Fruit fly (Drosophila melanogaster) whole organism, embryonic: Measurements from ENCODE around the gene wda.

Experiments
- Atf3 ChIP-seq: fragments of 200-800 bp; sonication (Bioruptor generic); optimal IDR thresholded peaks from 3 replicates; lab custom pipeline; 2016; ENCODE audit warnings: missing biosample characterization, missing genetic modification characterization
- Bdp1 ChIP-seq: fragments of 200-800 bp; sonication (Bioruptor generic); optimal IDR thresholded peaks from 3 replicates; lab custom pipeline; 2016; ENCODE audit warnings: missing biosample characterization, missing genetic modification characterization
- CG10147 ChIP-seq: fragments of 200-800 bp; sonication (Bioruptor generic); optimal IDR thresholded peaks from 2 replicates; lab custom pipeline; 2019; ENCODE audit warnings: missing biosample characterization, mild to moderate bottlenecking, missing genetic modification characterization, moderate library complexity
- CG11398 ChIP-seq: fragments of 200-800 bp; sonication (Bioruptor generic); optimal IDR thresholded peaks from 2 replicates; lab custom pipeline; 2016; ENCODE audit warnings: missing biosample characterization, missing genetic modification characterization
- CG11696 ChIP-seq: fragments of 200-800 bp; sonication (Bioruptor generic); IDR thresholded peaks from 2 replicates; pipeline ENCODE4 v1.3.6; 2022; ENCODE audit warnings: missing biosample characterization, missing genetic modification characterization
- CG12071 ChIP-seq: fragments of 200-800 bp; sonication (Bioruptor generic); optimal IDR thresholded peaks from 3 replicates; lab custom pipeline; 2018; ENCODE audit warnings: missing biosample characterization, mild to moderate bottlenecking, missing genetic modification characterization
- CG12942 ChIP-seq: fragments of 200-800 bp; sonication (Bioruptor generic); optimal IDR thresholded peaks from 3 replicates; lab custom pipeline; 2016; ENCODE audit warnings: missing biosample characterization, missing genetic modification characterization
- CG14014 ChIP-seq: fragments of 200-800 bp; sonication (Bioruptor generic); IDR thresholded peaks from 2 replicates; pipeline ENCODE4 v1.3.6; 2022; ENCODE audit warnings: missing biosample characterization, missing genetic modification characterization
- CG14860 ChIP-seq: fragments of 200-800 bp; sonication (Bioruptor generic); IDR thresholded peaks from 3 replicates; pipeline ENCODE4 v1.3.6; 2022; ENCODE audit warnings: missing biosample characterization, missing genetic modification characterization; ENCODE audit not compliant: partially characterized antibody
- CG1602 ChIP-seq: fragments of 200-800 bp; sonication (Bioruptor generic); optimal IDR thresholded peaks from 3 replicates; lab custom pipeline; 2016; ENCODE audit warnings: missing biosample characterization, missing genetic modification characterization
- CG16815 ChIP-seq: fragments of 200-800 bp; sonication (Bioruptor generic); optimal IDR thresholded peaks from 3 replicates; lab custom pipeline; 2017; ENCODE audit warnings: missing biosample characterization, mild to moderate bottlenecking, missing genetic modification characterization
- CG17912 ChIP-seq: fragments of 200-800 bp; sonication (Bioruptor generic); optimal IDR thresholded peaks from 2 replicates; lab custom pipeline; 2018; ENCODE audit warnings: missing biosample characterization, mild to moderate bottlenecking, missing genetic modification characterization
- CG2199 ChIP-seq: fragments of 200-800 bp; sonication (Bioruptor generic); IDR thresholded peaks from 3 replicates; pipeline ENCODE4 v1.3.6; 2022; ENCODE audit warnings: missing biosample characterization, missing genetic modification characterization
- CG2712 ChIP-seq: fragments of 200-800 bp; optimal IDR thresholded peaks from 3 replicates; lab custom pipeline; 2019; ENCODE audit warnings: missing biosample characterization, mild to moderate bottlenecking, missing genetic modification characterization, moderate library complexity
- CG3847 ChIP-seq: fragments of 200-800 bp; sonication (Bioruptor generic); IDR thresholded peaks from 2 replicates; pipeline ENCODE4 v1.3.6; 2022; ENCODE audit warnings: missing biosample characterization, missing genetic modification characterization
- CG6683 ChIP-seq: fragments of 200-800 bp; sonication (Bioruptor generic); optimal IDR thresholded peaks from 2 replicates; lab custom pipeline; 2017; ENCODE audit warnings: missing biosample characterization, mild to moderate bottlenecking, missing genetic modification characterization, missing genetic modification reagents
- CG6765 ChIP-seq: fragments of 200-800 bp; sonication (Bioruptor generic); optimal IDR thresholded peaks from 3 replicates; lab custom pipeline; 2017; ENCODE audit warnings: missing biosample characterization, mild to moderate bottlenecking, missing genetic modification characterization
- CG7786 ChIP-seq: fragments of 200-800 bp; sonication (Bioruptor generic); optimal IDR thresholded peaks from 2 replicates; lab custom pipeline; 2016; ENCODE audit warnings: missing biosample characterization, missing genetic modification characterization
- D ChIP-seq, 2 experiments: fragments of 200-800 bp in 1 of 2; fragments of >200 bp in 1 of 2; sonication (Bioruptor generic) in 1 of 2; optimal IDR thresholded peaks; 2 replicates in 1 of 2; 3 replicates in 1 of 2; lab custom pipeline; 2017; ENCODE audit warnings: mild to moderate bottlenecking in 1 of 2, missing biosample characterization in 1 of 2, missing genetic modification characterization in 1 of 2, missing genetic modification reagents in 1 of 2
- D19A ChIP-seq: fragments of 200-800 bp; optimal IDR thresholded peaks from 3 replicates; lab custom pipeline; 2019; ENCODE audit warnings: missing biosample characterization, mild to moderate bottlenecking, missing genetic modification characterization, moderate library complexity
- D19B ChIP-seq: fragments of 200-800 bp; sonication (Bioruptor generic); optimal IDR thresholded peaks from 2 replicates; lab custom pipeline; 2017; ENCODE audit warnings: missing biosample characterization, mild to moderate bottlenecking, missing genetic modification characterization
- Dfd ChIP-seq, 2 experiments: fragments of >200 bp; optimal IDR thresholded peaks; 2 replicates each; lab custom pipeline; 2017; ENCODE audit warnings: missing biosample characterization in 2 of 2, missing genetic modification characterization in 2 of 2
- Dll ChIP-seq: fragments of 200-800 bp; sonication (Bioruptor generic); IDR thresholded peaks from 4 replicates; pipeline ENCODE4 v1.3.6; 2022; ENCODE audit warnings: missing biosample characterization, missing genetic modification characterization; ENCODE audit not compliant: partially characterized antibody
- Eip74EF ChIP-seq, 2 experiments: fragments of 200-800 bp in 1 of 2; fragments of >200 bp in 1 of 2; sonication (Bioruptor generic) in 1 of 2; optimal IDR thresholded peaks; 2 replicates each; lab custom pipeline; 2017 to 2019; ENCODE audit warnings: missing biosample characterization in 2 of 2, missing genetic modification characterization in 2 of 2, mild to moderate bottlenecking in 1 of 2, moderate library complexity in 1 of 2
- HmgZ ChIP-seq: fragments of 200-800 bp; sonication (Bioruptor generic); optimal IDR thresholded peaks from 2 replicates; lab custom pipeline; 2018; ENCODE audit warnings: missing biosample characterization, mild to moderate bottlenecking, missing genetic modification characterization
- Hmr ChIP-seq: fragments of 200-800 bp; sonication (Bioruptor generic); optimal IDR thresholded peaks from 3 replicates; lab custom pipeline; 2017; ENCODE audit warnings: mild to moderate bottlenecking, missing biosample characterization, missing genetic modification reagents, missing genetic modification characterization
- Med ChIP-seq: fragments of 200-800 bp; sonication (Bioruptor generic); peaks from one replicate; lab custom pipeline; 2016; ENCODE audit warnings: missing biosample characterization, missing genetic modification characterization, mild to moderate bottlenecking, inconsistent platforms, moderate library complexity
- Meics ChIP-seq: fragments of 200-800 bp; sonication (Bioruptor generic); optimal IDR thresholded peaks from 2 replicates; lab custom pipeline; 2017; ENCODE audit warnings: missing biosample characterization, mild to moderate bottlenecking, missing genetic modification characterization
- Rfx ChIP-seq: fragments of 200-800 bp; sonication (Bioruptor generic); IDR thresholded peaks from 2 replicates; pipeline ENCODE4 v1.3.6; 2022; ENCODE audit warnings: missing biosample characterization, missing genetic modification characterization
- YL-1 ChIP-seq: fragments of 200-800 bp; sonication (Bioruptor generic); optimal IDR thresholded peaks from 3 replicates; lab custom pipeline; 2017; ENCODE audit warnings: missing biosample characterization, mild to moderate bottlenecking, missing genetic modification characterization
- btn ChIP-seq: fragments of 200-800 bp; sonication (Bioruptor generic); optimal IDR thresholded peaks from 2 replicates; lab custom pipeline; 2016; ENCODE audit warnings: missing biosample characterization, missing genetic modification characterization
- dm ChIP-seq: fragments of 200-800 bp; sonication (Bioruptor generic); optimal IDR thresholded peaks from 3 replicates; lab custom pipeline; 2016; ENCODE audit warnings: missing biosample characterization, missing genetic modification characterization
- esg ChIP-seq: fragments of 200-800 bp; sonication (Bioruptor generic); conservative IDR thresholded peaks from 2 replicates; pipeline ENCODE4 v1.3.6; 2022; ENCODE audit warnings: missing biosample characterization, missing genetic modification characterization
- ewg ChIP-seq: fragments of 200-800 bp; sonication (Bioruptor generic); optimal IDR thresholded peaks from 3 replicates; lab custom pipeline; 2017; ENCODE audit warnings: mild to moderate bottlenecking, missing biosample characterization, missing genetic modification reagents, missing genetic modification characterization
- gce ChIP-seq: fragments of 200-800 bp; sonication (Bioruptor generic); IDR thresholded peaks from 3 replicates; pipeline ENCODE4 v1.3.6; 2022; ENCODE audit warnings: missing biosample characterization, missing genetic modification characterization
- hbn ChIP-seq: fragments of 200-800 bp; sonication (Bioruptor generic); IDR thresholded peaks from 2 replicates; pipeline ENCODE4 v1.3.6; 2022; ENCODE audit warnings: missing biosample characterization, missing genetic modification characterization; ENCODE audit not compliant: partially characterized antibody
- klu ChIP-seq: fragments of 200-800 bp; sonication (Bioruptor generic); IDR thresholded peaks from 2 replicates; pipeline ENCODE4 v1.3.6; 2022; ENCODE audit warnings: missing biosample characterization, missing genetic modification characterization
- org-1 ChIP-seq: fragments of 200-800 bp; sonication (Bioruptor generic); optimal IDR thresholded peaks from 2 replicates; lab custom pipeline; 2017; ENCODE audit warnings: missing biosample characterization, missing genetic modification characterization
- otp ChIP-seq: fragments of 200-800 bp; sonication (Bioruptor generic); IDR thresholded peaks from 3 replicates; pipeline ENCODE4, ENCODE4 v1.3.6; 2022; ENCODE audit warnings: missing biosample characterization, missing genetic modification characterization
- run ChIP-seq: fragments of 200-800 bp; sonication (Bioruptor generic); optimal IDR thresholded peaks from 3 replicates; lab custom pipeline; 2018; ENCODE audit warnings: missing biosample characterization, mild to moderate bottlenecking, missing genetic modification characterization
- schlank ChIP-seq: fragments of 200-800 bp; sonication (Bioruptor generic); optimal IDR thresholded peaks from 2 replicates; lab custom pipeline; 2018; ENCODE audit warnings: missing biosample characterization, mild to moderate bottlenecking, missing genetic modification characterization
- sisA ChIP-seq: fragments of 200-800 bp; sonication (Bioruptor generic); IDR thresholded peaks from 2 replicates; pipeline ENCODE4 v1.3.6; 2022; ENCODE audit warnings: missing biosample characterization, missing genetic modification characterization
- tgo ChIP-seq: fragments of 200-800 bp; sonication (Bioruptor generic); IDR thresholded peaks from 3 replicates; pipeline ENCODE4 v1.3.6; 2022; ENCODE audit warnings: missing biosample characterization, missing genetic modification characterization
- tio ChIP-seq: fragments of 200-800 bp; sonication (Bioruptor generic); optimal IDR thresholded peaks from 2 replicates; lab custom pipeline; 2017; ENCODE audit warnings: missing biosample characterization, missing genetic modification characterization, inconsistent platforms
- vvl ChIP-seq: fragments of 200-800 bp; sonication (Bioruptor generic); IDR thresholded peaks from 2 replicates; pipeline ENCODE4 v1.3.6; 2022; ENCODE audit warnings: missing biosample characterization, missing genetic modification characterization
- zen2 ChIP-seq: fragments of 200-800 bp; sonication (Bioruptor generic); IDR thresholded peaks from 3 replicates; pipeline ENCODE4 v1.3.6; 2022; ENCODE audit warnings: missing biosample characterization, missing genetic modification characterization; ENCODE audit not compliant: partially characterized antibody
- zf30C ChIP-seq: fragments of 200-800 bp; sonication (Bioruptor generic); optimal IDR thresholded peaks from 3 replicates; lab custom pipeline; 2018; ENCODE audit warnings: missing biosample characterization, mild to moderate bottlenecking, missing genetic modification characterization

Gene wda

dm6 chr3R:23239934-23240632 is 17.8 kb downstream of the wda start (continued):
- TF ChIP-seq CG14860 (GFP tag; lab: Robert Waterston, UW) = no peak
- peak; percentile 60; the same call in 1 of the 2 replicates for TF ChIP-seq CG14014 (GFP tag; lab: Robert Waterston, UW)
- TF ChIP-seq zf30C (GFP tag; lab: Kevin White, UChicago) = no peak
- no peak for TF ChIP-seq CG12942
- TF ChIP-seq Med = peak; percentile 93
- TF ChIP-seq hbn (GFP tag; lab: Robert Waterston, UW) = no peak
- peak; percentile 76 for TF ChIP-seq tgo (GFP tag; lab: Robert Waterston, UW)
- TF ChIP-seq gce (GFP tag; lab: Robert Waterston, UW) = 0 out of 3 replicates have a peak, but pooled peaks have one; percentile 20
- TF ChIP-seq Meics = peak; percentile 83
- peak; percentile 20 for TF ChIP-seq CG1602 (GFP tag; lab: Kevin White, UChicago)
- peak; percentile 43 for TF ChIP-seq schlank (tag; lab: Kevin White, UChicago)
- no peak for TF ChIP-seq CG17912 (GFP tag; lab: Kevin White, UChicago)
- TF ChIP-seq CG3847 (GFP tag; lab: Robert Waterston, UW) = peak; percentile 46; the same call in 1 of the 2 replicates
- TF ChIP-seq otp (GFP tag; lab: Robert Waterston, UW) = 0 out of 3 replicates have a peak, but pooled peaks have one; percentile 57
- TF ChIP-seq Eip74EF (GFP tag; optimal IDR thresholded peaks at IDR 0.05; lab: Kevin White, UChicago) = peak in 1 of 2 experiments; percentile 70
- peak; percentile 97 for TF ChIP-seq ewg (GFP tag; lab: Kevin White, UChicago)
- peak; percentile 78 for TF ChIP-seq CG10147
- TF ChIP-seq D19A (tag; lab: Kevin White, UChicago) = peak; percentile 70
- TF ChIP-seq HmgZ (tag; lab: Kevin White, UChicago) = no peak
- no peak for TF ChIP-seq btn (GFP tag; lab: Kevin White, UChicago)
- TF ChIP-seq Dll (GFP tag; lab: Robert Waterston, UW) = no peak
- TF ChIP-seq org-1 (GFP tag; lab: Kevin White, UChicago) = peak; percentile 51
- peak; percentile 69 for TF ChIP-seq CG6683 (GFP tag; lab: Kevin White, UChicago)
- no peak for TF ChIP-seq CG2199 (GFP tag; lab: Robert Waterston, UW)
- TF ChIP-seq D19B (GFP tag; lab: Kevin White, UChicago) = peak; percentile 95
- TF ChIP-seq D (optimal IDR thresholded peaks at IDR 0.05; lab: Kevin White, UChicago) = no peak
- peak; percentile 67 for TF ChIP-seq D (GFP tag; optimal IDR thresholded peaks at IDR 0.05; lab: Kevin White, UChicago)
- TF ChIP-seq CG11398 = peak; percentile 30
- TF ChIP-seq CG11696 = 0 out of 2 replicates have a peak, but pooled peaks have one; percentile 10
- TF ChIP-seq CG7786 = peak; percentile 24
- TF ChIP-seq sisA = peak; percentile 67
- no peak for TF ChIP-seq CG16815 (GFP tag; lab: Kevin White, UChicago)
- peak; percentile 71 for TF ChIP-seq Rfx (GFP tag; lab: Robert Waterston, UW)
- TF ChIP-seq dm (GFP tag; lab: Kevin White, UChicago) = no peak
- no peak for TF ChIP-seq zen2 (GFP tag; lab: Robert Waterston, UW)
- peak; percentile 48 for TF ChIP-seq run (tag; lab: Kevin White, UChicago)
- TF ChIP-seq Bdp1 (GFP tag; lab: Kevin White, UChicago) = no peak
- peak; percentile 79 for TF ChIP-seq vvl (GFP tag; lab: Robert Waterston, UW)
- no peak for TF ChIP-seq tio (GFP tag; lab: Kevin White, UChicago)
- TF ChIP-seq Dfd (GFP tag; optimal IDR thresholded peaks at IDR 0.05; lab: Kevin White, UChicago) = no peak
- no peak for TF ChIP-seq YL-1
- peak; percentile 81 for TF ChIP-seq Hmr (GFP tag; lab: Kevin White, UChicago)
- TF ChIP-seq CG6765 (GFP tag; lab: Kevin White, UChicago) = peak; percentile 33
- TF ChIP-seq CG2712 (tag; lab: Kevin White, UChicago) = no peak
- TF ChIP-seq klu (GFP tag; lab: Robert Waterston, UW) = no peak
- TF ChIP-seq Atf3 (GFP tag; lab: Kevin White, UChicago) = no peak
- TF ChIP-seq CG12071 (GFP tag; lab: Kevin White, UChicago) = peak; percentile 47
- peak; percentile 41; the same call in 1 of the 2 replicates for TF ChIP-seq esg (GFP tag; lab: Robert Waterston, UW)
